Worm (Caenorhabditis elegans): Measurements from ENCODE around the gene gst-33.

DNA sequence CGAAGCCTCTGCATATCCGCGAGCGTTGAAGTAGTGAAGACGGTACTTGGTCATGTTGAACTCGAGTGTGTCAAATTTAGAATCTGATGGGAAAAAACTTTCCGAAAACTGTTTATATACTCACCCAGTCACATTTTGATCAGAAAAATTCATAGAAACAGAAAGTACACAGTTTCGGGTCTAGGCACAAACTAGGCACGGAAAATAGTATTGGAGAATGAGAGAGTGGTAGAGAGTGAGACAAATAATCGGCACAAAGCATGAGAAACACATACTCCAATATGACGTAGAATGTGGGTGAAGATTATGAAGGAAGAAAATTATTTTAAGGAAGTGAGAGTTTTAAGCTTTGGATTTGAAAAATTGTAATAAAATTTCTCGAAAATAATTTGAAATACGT lies at the start of gene gst-33:
- TF ChIP-seq ceh-9 (tag; optimal IDR thresholded peaks at IDR 0.05) (no peak), nhr-11 (tag; optimal IDR thresholded peaks at IDR 0.05) (no peak), unc-62 (GFP tag; optimal IDR thresholded peaks at IDR 0.05) (no peak), eor-1 (tag; optimal IDR thresholded peaks at IDR 0.05) (no peak), mml-1 (tag; optimal IDR thresholded peaks at IDR 0.05) (no peak), ceh-16 (tag; optimal IDR thresholded peaks at IDR 0.05) (no peak), jun-1 (tag; optimal IDR thresholded peaks at IDR 0.05) (no peak), elt-3 (tag; optimal IDR thresholded peaks at IDR 0.05) (no peak), ama-1 (optimal IDR thresholded peaks at IDR 0.05) (no peak), nhr-237 (tag; optimal IDR thresholded peaks at IDR 0.05) (no peak), nhr-28 (tag; optimal IDR thresholded peaks at IDR 0.05) (no peak), snpc-4 (tag; optimal IDR thresholded peaks at IDR 0.05) (no peak), zag-1 (tag; optimal IDR thresholded peaks at IDR 0.05) (no peak)
